Fruit fly (Drosophila melanogaster) whole organism, prepupa: ENCODE data around the gene Wdfy2.

Experiments used
- CG32006 ChIP-seq: fragments of 200-800 bp; sonication (Bioruptor generic); optimal IDR thresholded peaks from 3 replicates; lab custom pipeline; 2017; ENCODE audit warnings: missing biosample characterization, mild to moderate bottlenecking, missing genetic modification characterization
- CG8319 ChIP-seq: fragments of 200-800 bp; sonication (Bioruptor generic); optimal IDR thresholded peaks from 3 replicates; lab custom pipeline; 2016; ENCODE audit warnings: missing biosample characterization, missing genetic modification characterization
- CG8632 ChIP-seq: fragments of 200-800 bp; sonication (Bioruptor generic); optimal IDR thresholded peaks from 3 replicates; lab custom pipeline; 2016; ENCODE audit warnings: missing biosample characterization, missing genetic modification characterization
- Hr39 ChIP-seq: fragments of 200-800 bp; sonication (Bioruptor generic); optimal IDR thresholded peaks from 2 replicates; lab custom pipeline; 2016; ENCODE audit warnings: missing biosample characterization, missing genetic modification characterization
- Sox14 ChIP-seq: fragments of 200-800 bp; sonication (Bioruptor generic); optimal IDR thresholded peaks from 3 replicates; lab custom pipeline; 2016; ENCODE audit warnings: missing biosample characterization, missing genetic modification characterization

- TF ChIP-seq CG32006 (GFP tag; lab: Kevin White, UChicago) (no peak), Hr39 (GFP tag; lab: Kevin White, UChicago) (no peak), CG8632 (no peak), CG8319 (GFP tag; lab: Kevin White, UChicago) (no peak), Sox14 (GFP tag; lab: Kevin White, UChicago) (no peak)
These were observed 26.6 kb upstream of the Wdfy2 start, which contains the start of gene Cnot4 for dm6 chr2L:10396488-10396824.
